Fruit fly (Drosophila melanogaster): ENCODE measurements around the gene pths.

Gene pths

DNA sequence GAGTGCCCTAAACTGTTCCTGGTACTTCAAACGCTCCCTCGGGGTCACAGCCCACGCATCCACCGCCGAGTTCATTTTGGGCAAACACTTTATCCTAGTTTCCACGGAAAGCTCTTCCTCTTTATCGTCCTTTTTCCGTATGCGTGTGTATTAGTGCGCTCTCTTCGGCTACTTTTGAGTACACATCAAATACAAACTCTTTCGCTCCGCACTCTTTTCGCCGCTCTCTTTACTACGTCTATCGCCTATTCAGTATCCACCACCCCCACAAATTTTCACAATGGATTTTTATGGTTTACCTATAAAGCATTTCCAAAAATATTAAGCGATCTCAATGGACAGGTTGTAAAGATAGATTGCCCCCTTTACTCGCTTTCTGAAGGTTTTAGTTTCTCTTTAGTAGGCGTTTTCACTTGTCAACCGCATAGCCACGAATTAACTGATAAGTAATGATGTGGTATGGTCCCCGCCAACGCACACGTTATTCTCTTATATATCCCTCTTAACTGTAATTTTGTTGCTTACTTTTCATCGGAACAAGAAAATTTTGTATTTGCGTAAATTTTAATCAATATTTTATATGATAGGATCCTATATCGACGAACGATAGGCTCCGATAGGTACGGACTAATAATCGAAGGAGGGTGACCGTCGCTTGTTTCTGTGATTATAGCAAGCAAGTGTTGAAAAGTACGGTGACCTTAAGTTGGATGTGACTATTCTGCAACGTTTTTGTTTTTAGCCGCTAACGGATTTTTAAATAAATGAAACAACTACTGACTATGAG lies 1.1 kb upstream of the pths start, which contains the start of gene Dap160 (continued):
- TF ChIP-seq Dp (GFP tag; optimal IDR thresholded peaks at IDR 0.05) (peak; percentile 54), CG9932 (GFP tag; IDR thresholded peaks at IDR 0.05) (peak; percentile 55), Blimp-1 (GFP tag; optimal IDR thresholded peaks at IDR 0.05) (no peak), amos (GFP tag; IDR thresholded peaks at IDR 0.05; ENCODE audit: partially characterized antibody) (peak; percentile 85), CG8944 (GFP tag; optimal IDR thresholded peaks at IDR 0.05) (no peak), tup (GFP tag; optimal IDR thresholded peaks at IDR 0.05) (no peak), CG11398 (GFP tag; optimal IDR thresholded peaks at IDR 0.05) (no peak), pros (GFP tag; optimal IDR thresholded peaks at IDR 0.05) (no peak), fd102C (GFP tag; optimal IDR thresholded peaks at IDR 0.05) (no peak), her (GFP tag; optimal IDR thresholded peaks at IDR 0.05) (no peak), Neu2 (GFP tag; optimal IDR thresholded peaks at IDR 0.05; ENCODE audit: borderline replicate concordance) (no peak), Kr (GFP tag; optimal IDR thresholded peaks at IDR 0.05) (no peak), CG32767 (GFP tag; IDR thresholded peaks at IDR 0.05) (no peak), schlank (tag; optimal IDR thresholded peaks at IDR 0.05) (no peak), pb (GFP tag; optimal IDR thresholded peaks at IDR 0.05) (no peak), BEAF-32 (GFP tag; optimal IDR thresholded peaks at IDR 0.05) (peak; percentile 70), klu (GFP tag; IDR thresholded peaks at IDR 0.05) (no peak), CG9876 (GFP tag; optimal IDR thresholded peaks at IDR 0.05) (no peak), CG18476 (GFP tag; optimal IDR thresholded peaks at IDR 0.05) (no peak), CG33213 (GFP tag; optimal IDR thresholded peaks at IDR 0.05) (no peak), eyg (GFP tag; optimal IDR thresholded peaks at IDR 0.05) (no peak), HLH3B (GFP tag; IDR thresholded peaks at IDR 0.05) (no peak), CG8089 (GFP tag; optimal IDR thresholded peaks at IDR 0.05) (no peak), CG6689 (GFP tag; IDR thresholded peaks at IDR 0.05) (no peak), Hsf (GFP tag; optimal IDR thresholded peaks at IDR 0.05) (no peak), HLHmδ (GFP tag; optimal IDR thresholded peaks at IDR 0.05) (no peak), hth (optimal IDR thresholded peaks at IDR 0.05) (no peak), CG6854 (GFP tag; optimal IDR thresholded peaks at IDR 0.05) (no peak), NC2α (GFP tag; optimal IDR thresholded peaks at IDR 0.05) (no peak), Xrp1 (GFP tag; IDR thresholded peaks at IDR 0.05) (no peak), az2 (GFP tag; optimal IDR thresholded peaks at IDR 0.05) (no peak), CG2875 (GFP tag; optimal IDR thresholded peaks at IDR 0.05) (no peak), CG31224 (GFP tag; IDR thresholded peaks at IDR 0.05) (no peak), CG18011 (GFP tag; optimal IDR thresholded peaks at IDR 0.05) (no peak), sr (GFP tag; IDR thresholded peaks at IDR 0.05) (no peak), Gsc (GFP tag; IDR thresholded peaks at IDR 0.05) (no peak), CG10979 (tag; optimal IDR thresholded peaks at IDR 0.05) (no peak), CG13296 (GFP tag; optimal IDR thresholded peaks at IDR 0.05) (no peak), scrt (GFP tag; optimal IDR thresholded peaks at IDR 0.05) (no peak), Side (GFP tag; optimal IDR thresholded peaks at IDR 0.05) (no peak), lilli (GFP tag; optimal IDR thresholded peaks at IDR 0.05) (no peak), Stat92E (GFP tag; optimal IDR thresholded peaks at IDR 0.05) (no peak), HLH54F (GFP tag; optimal IDR thresholded peaks at IDR 0.05) (no peak), CG9609 (GFP tag; optimal IDR thresholded peaks at IDR 0.05) (no peak), lmd (GFP tag; IDR thresholded peaks at IDR 0.05) (no peak), CG16815 (GFP tag; optimal IDR thresholded peaks at IDR 0.05) (no peak), Meics (GFP tag; optimal IDR thresholded peaks at IDR 0.05) (no peak), salm (tag; optimal IDR thresholded peaks at IDR 0.05) (no peak), ken (GFP tag; IDR thresholded peaks at IDR 0.05) (no peak), Nf-YA (GFP tag; IDR thresholded peaks at IDR 0.05) (no peak), CG31365 (tag; optimal IDR thresholded peaks at IDR 0.05) (no peak)
